1 fruit fly cellular context compared by ENCODE assay signal in the genomic region with DNA sequence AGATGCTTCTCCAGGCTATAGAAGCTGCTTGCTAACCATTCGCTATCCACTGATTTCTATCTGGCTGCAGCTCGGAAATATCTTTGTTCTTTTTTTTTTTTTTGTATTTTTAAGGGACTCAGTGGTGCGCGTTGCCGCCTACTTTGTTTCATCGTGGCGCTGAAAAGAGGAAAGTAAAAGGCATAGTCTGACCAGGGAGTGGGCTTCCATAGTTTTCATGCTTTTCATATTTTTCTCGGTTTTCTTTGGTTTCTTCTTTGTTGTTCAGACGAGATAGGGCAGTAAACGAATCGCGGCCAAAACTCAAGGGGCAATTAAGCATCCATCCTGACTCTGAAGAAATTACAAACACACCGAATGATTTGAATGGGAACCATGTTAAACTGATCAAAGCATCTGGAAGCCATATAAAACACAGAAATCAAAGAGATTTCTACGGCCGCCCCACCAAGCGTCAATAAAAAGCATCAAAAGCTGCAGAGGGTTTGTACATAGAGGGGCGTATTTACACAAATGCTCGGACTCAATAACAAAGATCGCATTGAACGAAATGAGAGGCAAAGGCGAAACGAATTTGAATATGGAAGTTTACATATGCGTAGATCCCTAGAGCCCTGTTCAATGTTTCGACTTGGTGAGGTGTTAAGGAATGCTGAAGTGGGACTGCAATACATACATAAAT.
TF ChIP-seq lines count a peak whose summit lies in the region.

No protein-coding gene starts in this region.

TF ChIP-seq in whole organism, embryonic, 481 proteins besides CTCF, POLR2A, EP300 and RAD21 (continued from another document and continues in another):
- TF ChIP-seq Eip74EF (GFP tag; optimal IDR thresholded peaks at IDR 0.05; lab: Kevin White, UChicago) (no peak), scrt (GFP tag; optimal IDR thresholded peaks at IDR 0.05; lab: Kevin White, UChicago) (no peak), sr (GFP tag; IDR thresholded peaks at IDR 0.05; lab: Robert Waterston, UW) (no peak), Nf-YC (tag; optimal IDR thresholded peaks at IDR 0.05; lab: Kevin White, UChicago) (no peak), CG11723 (GFP tag; optimal IDR thresholded peaks at IDR 0.05; lab: Kevin White, UChicago) (no peak), CG6791 (GFP tag; IDR thresholded peaks at IDR 0.05; lab: Robert Waterston, UW; ENCODE audit: partially characterized antibody) (no peak), CG18262 (tag; optimal IDR thresholded peaks at IDR 0.05; lab: Kevin White, UChicago) (no peak), insv (GFP tag; optimal IDR thresholded peaks at IDR 0.05; lab: Kevin White, UChicago) (no peak), hb (GFP tag; IDR thresholded peaks at IDR 0.05; lab: Robert Waterston, UW; ENCODE audit: partially characterized antibody) (no peak), Oaz (GFP tag; IDR thresholded peaks at IDR 0.05; lab: Robert Waterston, UW) (no peak), Trl (optimal IDR thresholded peaks at IDR 0.05; lab: Kevin White, UChicago) (no peak), Trl (GFP tag; optimal IDR thresholded peaks at IDR 0.05; lab: Kevin White, UChicago) (no peak), da (GFP tag; optimal IDR thresholded peaks at IDR 0.05; lab: Kevin White, UChicago) (no peak), CG31224 (GFP tag; IDR thresholded peaks at IDR 0.05; lab: Robert Waterston, UW) (no peak), amos (GFP tag; IDR thresholded peaks at IDR 0.05; lab: Robert Waterston, UW; ENCODE audit: partially characterized antibody) (no peak), CG6254 (GFP tag; optimal IDR thresholded peaks at IDR 0.05; lab: Kevin White, UChicago) (no peak), CG5953 (GFP tag; IDR thresholded peaks at IDR 0.05; lab: Robert Waterston, UW) (no peak), nau (GFP tag; optimal IDR thresholded peaks at IDR 0.05; lab: Kevin White, UChicago) (peak; percentile 25), usp (GFP tag; optimal IDR thresholded peaks at IDR 0.05; lab: Kevin White, UChicago) (no peak), CG6854 (GFP tag; optimal IDR thresholded peaks at IDR 0.05; lab: Kevin White, UChicago) (no peak), Jarid2 (GFP tag; optimal IDR thresholded peaks at IDR 0.05; lab: Kevin White, UChicago) (no peak), bowl (GFP tag; IDR thresholded peaks at IDR 0.05; lab: Robert Waterston, UW) (no peak), CG11398 (GFP tag; optimal IDR thresholded peaks at IDR 0.05; lab: Kevin White, UChicago) (peak; percentile 8), MBD-R2 (GFP tag; IDR thresholded peaks at IDR 0.05; lab: Robert Waterston, UW) (no peak), Rfx (GFP tag; IDR thresholded peaks at IDR 0.05; lab: Robert Waterston, UW) (no peak), twi (tag; optimal IDR thresholded peaks at IDR 0.05; lab: Kevin White, UChicago) (peak; percentile 72), bab2 (GFP tag; optimal IDR thresholded peaks at IDR 0.05; lab: Kevin White, UChicago) (peak; percentile 3), CG18011 (GFP tag; optimal IDR thresholded peaks at IDR 0.05; lab: Kevin White, UChicago) (no peak), sna (GFP tag; IDR thresholded peaks at IDR 0.05; lab: Robert Waterston, UW; ENCODE audit: partially characterized antibody) (no peak), CG17612 (GFP tag; IDR thresholded peaks at IDR 0.05; lab: Robert Waterston, UW) (no peak), run (tag; optimal IDR thresholded peaks at IDR 0.05; lab: Kevin White, UChicago) (no peak), CG11560 (tag; IDR thresholded peaks at IDR 0.05; lab: Robert Waterston, UW) (no peak), grau (tag; optimal IDR thresholded peaks at IDR 0.05; lab: Kevin White, UChicago) (no peak), chinmo (GFP tag; IDR thresholded peaks at IDR 0.05; lab: Robert Waterston, UW; ENCODE audit: partially characterized antibody) (no peak), Camta (GFP tag; optimal IDR thresholded peaks at IDR 0.05; lab: Kevin White, UChicago) (no peak), CG13624 (GFP tag; optimal IDR thresholded peaks at IDR 0.05; lab: Kevin White, UChicago) (no peak), CG9727 (GFP tag; optimal IDR thresholded peaks at IDR 0.05; lab: Kevin White, UChicago) (no peak), az2 (GFP tag; optimal IDR thresholded peaks at IDR 0.05; lab: Kevin White, UChicago) (no peak), CG10267 (tag; optimal IDR thresholded peaks at IDR 0.05; lab: Kevin White, UChicago) (no peak), CG16815 (GFP tag; optimal IDR thresholded peaks at IDR 0.05; lab: Kevin White, UChicago) (no peak), CG16779 (GFP tag; IDR thresholded peaks at IDR 0.05; lab: Robert Waterston, UW) (no peak), ewg (GFP tag; optimal IDR thresholded peaks at IDR 0.05; lab: Kevin White, UChicago) (no peak), CG2199 (GFP tag; IDR thresholded peaks at IDR 0.05; lab: Robert Waterston, UW) (no peak), zfh2 (GFP tag; optimal IDR thresholded peaks at IDR 0.05; lab: Kevin White, UChicago) (no peak), sens (GFP tag; lab: Kevin White, UChicago) (peak; percentile 76), Stat92E (GFP tag; optimal IDR thresholded peaks at IDR 0.05; lab: Kevin White, UChicago) (no peak), CG17802 (tag; optimal IDR thresholded peaks at IDR 0.05; lab: Kevin White, UChicago) (no peak), ci (GFP tag; IDR thresholded peaks at IDR 0.05; lab: Robert Waterston, UW) (0 out of 3 replicates have a peak, but pooled peaks have one; percentile 35), CG9437 (GFP tag; optimal IDR thresholded peaks at IDR 0.05; lab: Kevin White, UChicago) (no peak), CG12299 (tag; optimal IDR thresholded peaks at IDR 0.05; lab: Kevin White, UChicago) (no peak), en (GFP tag; optimal IDR thresholded peaks at IDR 0.05; lab: Kevin White, UChicago) (no peak), Gug (GFP tag; IDR thresholded peaks at IDR 0.05; lab: Robert Waterston, UW) (no peak), CG10321 (GFP tag; IDR thresholded peaks at IDR 0.05; lab: Robert Waterston, UW) (no peak), sd (tag; optimal IDR thresholded peaks at IDR 0.05; lab: Kevin White, UChicago) (peak; percentile 31), Awh (GFP tag; IDR thresholded peaks at IDR 0.05; lab: Robert Waterston, UW) (peak; percentile 53; the same call in 1 of the 2 replicates), CG2678 (tag; optimal IDR thresholded peaks at IDR 0.05; lab: Kevin White, UChicago) (peak; percentile 40), Kr (GFP tag; optimal IDR thresholded peaks at IDR 0.05; lab: Kevin White, UChicago) (no peak), CG2889 (GFP tag; IDR thresholded peaks at IDR 0.05; lab: Robert Waterston, UW) (no peak), Sry-δ (GFP tag; optimal IDR thresholded peaks at IDR 0.05; lab: Kevin White, UChicago) (no peak), so (GFP tag; IDR thresholded peaks at IDR 0.05; lab: Robert Waterston, UW) (0 out of 3 replicates have a peak, but pooled peaks have one; percentile 18), CG10543 (GFP tag; optimal IDR thresholded peaks at IDR 0.05; lab: Kevin White, UChicago) (no peak), Oli (tag; optimal IDR thresholded peaks at IDR 0.05; lab: Kevin White, UChicago) (no peak), Sry-β (GFP tag; optimal IDR thresholded peaks at IDR 0.05; lab: Kevin White, UChicago) (no peak), Blimp-1 (GFP tag; optimal IDR thresholded peaks at IDR 0.05; lab: Kevin White, UChicago) (peak; percentile 52), CG1602 (GFP tag; optimal IDR thresholded peaks at IDR 0.05; lab: Kevin White, UChicago) (no peak), CG14441 (GFP tag; IDR thresholded peaks at IDR 0.05; lab: Robert Waterston, UW) (no peak), CG15514 (GFP tag; optimal IDR thresholded peaks at IDR 0.05; lab: Kevin White, UChicago) (no peak), kah (GFP tag; optimal IDR thresholded peaks at IDR 0.05; lab: Kevin White, UChicago) (no peak), pros (GFP tag; optimal IDR thresholded peaks at IDR 0.05; lab: Kevin White, UChicago) (no peak), pfk (GFP tag; optimal IDR thresholded peaks at IDR 0.05; lab: Kevin White, UChicago) (no peak), Asciz (GFP tag; optimal IDR thresholded peaks at IDR 0.05; lab: Kevin White, UChicago) (peak; percentile 31), lilli (GFP tag; optimal IDR thresholded peaks at IDR 0.05; lab: Kevin White, UChicago) (no peak), pb (GFP tag; optimal IDR thresholded peaks at IDR 0.05; lab: Kevin White, UChicago) (no peak), CG1024 (GFP tag; IDR thresholded peaks at IDR 0.05; lab: Robert Waterston, UW) (no peak), lab (GFP tag; optimal IDR thresholded peaks at IDR 0.05; lab: Kevin White, UChicago) (peak; percentile 41), sob (GFP tag; IDR thresholded peaks at IDR 0.05; lab: Robert Waterston, UW) (0 out of 2 replicates have a peak, but pooled peaks have one; percentile 21), chif (GFP tag; optimal IDR thresholded peaks at IDR 0.05; lab: Kevin White, UChicago) (peak in 1 of 2 experiments; percentile 17), CHES-1-like (GFP tag; optimal IDR thresholded peaks at IDR 0.05; lab: Kevin White, UChicago) (no peak), BEAF-32 (GFP tag; optimal IDR thresholded peaks at IDR 0.05; lab: Kevin White, UChicago) (no peak), CG11247 (GFP tag; IDR thresholded peaks at IDR 0.05; lab: Robert Waterston, UW) (no peak), Tbp (GFP tag; optimal IDR thresholded peaks at IDR 0.05; lab: Kevin White, UChicago) (no peak), CG3847 (GFP tag; IDR thresholded peaks at IDR 0.05; lab: Robert Waterston, UW) (no peak), cato (GFP tag; optimal IDR thresholded peaks at IDR 0.05; lab: Kevin White, UChicago; ENCODE audit: borderline replicate concordance) (no peak), pnt (GFP tag; optimal IDR thresholded peaks at IDR 0.05; lab: Kevin White, UChicago) (no peak), wor (GFP tag; IDR thresholded peaks at IDR 0.05; lab: Robert Waterston, UW) (no peak), CG8089 (GFP tag; optimal IDR thresholded peaks at IDR 0.05; lab: Kevin White, UChicago) (peak; percentile 10), sim (GFP tag; IDR thresholded peaks at IDR 0.05; lab: Robert Waterston, UW) (no peak), CG9876 (GFP tag; optimal IDR thresholded peaks at IDR 0.05; lab: Kevin White, UChicago) (no peak), crp (GFP tag; optimal IDR thresholded peaks at IDR 0.05; lab: Kevin White, UChicago) (no peak), Bgb (GFP tag; IDR thresholded peaks at IDR 0.05; lab: Robert Waterston, UW; ENCODE audit: partially characterized antibody) (no peak), stwl (tag; optimal IDR thresholded peaks at IDR 0.05; lab: Kevin White, UChicago) (no peak), CG12104 (GFP tag; optimal IDR thresholded peaks at IDR 0.05; lab: Kevin White, UChicago) (no peak), CG12219 (GFP tag; optimal IDR thresholded peaks at IDR 0.05; lab: Kevin White, UChicago) (no peak), stc (GFP tag; IDR thresholded peaks at IDR 0.05; lab: Robert Waterston, UW) (no peak), cas (GFP tag; IDR thresholded peaks at IDR 0.05; lab: Robert Waterston, UW) (no peak), CG14050 (GFP tag; IDR thresholded peaks at IDR 0.05; lab: Robert Waterston, UW) (no peak), CG7987 (GFP tag; optimal IDR thresholded peaks at IDR 0.05; lab: Kevin White, UChicago) (peak; percentile 21), CG8765 (GFP tag; IDR thresholded peaks at IDR 0.05; lab: Robert Waterston, UW) (no peak), CG31365 (tag; optimal IDR thresholded peaks at IDR 0.05; lab: Kevin White, UChicago) (no peak), dati (GFP tag; IDR thresholded peaks at IDR 0.05; lab: Robert Waterston, UW) (no peak), Dfd (GFP tag; optimal IDR thresholded peaks at IDR 0.05; lab: Kevin White, UChicago) (no peak), CG12769 (tag; optimal IDR thresholded peaks at IDR 0.05; lab: Kevin White, UChicago) (no peak), CG10274 (GFP tag; optimal IDR thresholded peaks at IDR 0.05; lab: Kevin White, UChicago) (no peak), gem (tag; optimal IDR thresholded peaks at IDR 0.05; lab: Kevin White, UChicago) (peak; percentile 21), NFAT (GFP tag; IDR thresholded peaks at IDR 0.05; lab: Robert Waterston, UW) (no peak), Hmr (GFP tag; optimal IDR thresholded peaks at IDR 0.05; lab: Kevin White, UChicago) (no peak), gro (GFP tag; optimal IDR thresholded peaks at IDR 0.05; lab: Kevin White, UChicago) (no peak), CG15601 (tag; optimal IDR thresholded peaks at IDR 0.05; lab: Kevin White, UChicago) (peak; percentile 44), E2f2 (GFP tag; IDR thresholded peaks at IDR 0.05; lab: Robert Waterston, UW) (0 out of 2 replicates have a peak, but pooled peaks have one; percentile 16), CG15479 (GFP tag; optimal IDR thresholded peaks at IDR 0.05; lab: Kevin White, UChicago) (no peak), CG10979 (tag; optimal IDR thresholded peaks at IDR 0.05; lab: Kevin White, UChicago) (no peak), Ptx1 (GFP tag; IDR thresholded peaks at IDR 0.05; lab: Robert Waterston, UW) (no peak), nerfin-1 (tag; optimal IDR thresholded peaks at IDR 0.05; lab: Kevin White, UChicago) (no peak), sc (optimal IDR thresholded peaks at IDR 0.05; lab: Kevin White, UChicago) (no peak), sc (GFP tag; optimal IDR thresholded peaks at IDR 0.05; lab: Kevin White, UChicago) (no peak), CG32772 (GFP tag; IDR thresholded peaks at IDR 0.05; lab: Robert Waterston, UW) (no peak), Mrtf (GFP tag; IDR thresholded peaks at IDR 0.05; lab: Robert Waterston, UW) (no peak), hth (optimal IDR thresholded peaks at IDR 0.05; lab: Kevin White, UChicago) (no peak), CG9932 (GFP tag; IDR thresholded peaks at IDR 0.05; lab: Robert Waterston, UW) (no peak), ftz-f1 (GFP tag; optimal IDR thresholded peaks at IDR 0.05; lab: Kevin White, UChicago) (no peak), CG4707 (GFP tag; optimal IDR thresholded peaks at IDR 0.05; lab: Kevin White, UChicago) (no peak), CG43689 (GFP tag; IDR thresholded peaks at IDR 0.05; lab: Robert Waterston, UW) (no peak), zfh1 (GFP tag; IDR thresholded peaks at IDR 0.05; lab: Robert Waterston, UW) (no peak), Dbx (GFP tag; IDR thresholded peaks at IDR 0.05; lab: Robert Waterston, UW) (0 out of 3 replicates have a peak, but pooled peaks have one; percentile 46), Sox102F (GFP tag; optimal IDR thresholded peaks at IDR 0.05; lab: Kevin White, UChicago) (peak; percentile 6), fd96Cb (tag; optimal IDR thresholded peaks at IDR 0.05; lab: Kevin White, UChicago) (no peak), CG7928 (GFP tag; optimal IDR thresholded peaks at IDR 0.05; lab: Kevin White, UChicago) (no peak), eyg (GFP tag; optimal IDR thresholded peaks at IDR 0.05; lab: Kevin White, UChicago) (no peak), ATbp (GFP tag; optimal IDR thresholded peaks at IDR 0.05; lab: Kevin White, UChicago) (peak; percentile 55), sisA (GFP tag; IDR thresholded peaks at IDR 0.05; lab: Robert Waterston, UW) (no peak)
